Worm (Caenorhabditis elegans) whole organism, L4/young adult: ENCODE data around the gene F48B9.1.

Experiments
- W03F9.2 ChIP-seq: fragments of 150-350 bp; optimal IDR thresholded peaks from 2 replicates; lab custom pipeline; 2014; ENCODE audit warnings: missing biosample characterization, missing genetic modification characterization
- dao-5 ChIP-seq: sonication (generic microtip); optimal IDR thresholded peaks from 2 replicates; lab custom pipeline; 2016; ENCODE audit warnings: missing genotype, missing genetic modification characterization, moderate library complexity, missing compliant biosample characterization

DNA sequence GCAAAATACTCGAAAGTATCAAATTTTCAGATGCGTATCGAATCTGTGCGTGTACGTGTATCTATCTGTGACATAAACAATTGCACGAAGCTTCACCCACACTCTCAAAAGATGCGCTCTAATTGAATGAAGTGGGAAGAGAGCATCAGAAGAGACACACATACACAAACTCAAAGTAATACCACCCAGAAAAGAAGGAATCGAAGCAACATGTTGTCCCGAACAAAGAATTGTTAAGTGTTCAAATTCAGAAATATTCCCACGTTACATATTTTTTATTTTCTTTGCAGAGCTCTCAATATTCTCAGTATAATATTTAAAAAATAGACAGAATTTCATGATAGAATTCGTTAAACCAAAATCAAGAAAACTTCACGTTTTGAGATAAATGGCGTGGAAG lies 43.8 kb upstream of the F48B9.1 start:
- TF ChIP-seq dao-5 (tag; lab: Kevin White, UChicago): no peak
- no peak for TF ChIP-seq W03F9.2 (tag; lab: Kevin White, UChicago)
